Worm (Caenorhabditis elegans) whole organism, mixed stage, embryonic: ENCODE measurements around the gene Y66C5A.2.

Experiments used
- bed-3 ChIP-seq: fragments of 200-800 bp; sonication (Bioruptor generic); optimal IDR thresholded peaks from 3 replicates; lab custom pipeline; 2018; ENCODE audit warnings: mild to moderate bottlenecking, missing genetic modification characterization, moderate library complexity, missing compliant biosample characterization
- ceh-39 ChIP-seq: fragments of 150-350 bp; optimal IDR thresholded peaks from 2 replicates; lab custom pipeline; 2014; ENCODE audit warnings: missing biosample characterization, missing genetic modification characterization
- ces-1 ChIP-seq: fragments of 150-350 bp; optimal IDR thresholded peaks from 2 replicates; lab custom pipeline; 2014; ENCODE audit warnings: missing biosample characterization, missing genetic modification reagents, missing genetic modification characterization
- hlh-1 ChIP-seq: fragments of 150-350 bp; optimal IDR thresholded peaks from 2 replicates; lab custom pipeline; 2014; ENCODE audit warnings: missing biosample characterization, missing genetic modification reagents, missing genetic modification characterization
- lin-13 ChIP-seq: fragments of 150-350 bp; optimal IDR thresholded peaks from 2 replicates; lab custom pipeline; 2014; ENCODE audit warnings: missing biosample characterization, missing genetic modification characterization
- lin-32 ChIP-seq: fragments of 200-800 bp; sonication (Bioruptor generic); optimal IDR thresholded peaks from 2 replicates; lab custom pipeline; 2018; ENCODE audit warnings: mild to moderate bottlenecking, missing genetic modification characterization, missing compliant biosample characterization
- lsy-2 ChIP-seq: fragments of 150-350 bp; optimal IDR thresholded peaks from 2 replicates; lab custom pipeline; 2014; ENCODE audit warnings: missing biosample characterization, missing genetic modification characterization
- mep-1 ChIP-seq: fragments of 150-350 bp; optimal IDR thresholded peaks from 2 replicates; lab custom pipeline; 2017; ENCODE audit warnings: missing biosample characterization, missing genetic modification reagents, missing genetic modification characterization, inconsistent platforms
- nhr-12 ChIP-seq: fragments of 150-350 bp; optimal IDR thresholded peaks from 2 replicates; lab custom pipeline; 2014; ENCODE audit warnings: missing biosample characterization, missing genetic modification characterization
- snpc-4 ChIP-seq: fragments of 150-350 bp; optimal IDR thresholded peaks from 2 replicates; lab custom pipeline; 2014; ENCODE audit warnings: missing biosample characterization, missing genetic modification characterization
- sptf-1 ChIP-seq: sonication (generic microtip); optimal IDR thresholded peaks from 2 replicates; lab custom pipeline; 2017; ENCODE audit warnings: mild to moderate bottlenecking, missing genetic modification characterization, moderate library complexity, missing compliant biosample characterization
- unc-39 ChIP-seq: fragments of 150-350 bp; optimal IDR thresholded peaks from 2 replicates; lab custom pipeline; 2014; ENCODE audit warnings: missing biosample characterization, missing genetic modification characterization
- unc-62 ChIP-seq: fragments of 150-350 bp; optimal IDR thresholded peaks from 2 replicates; lab custom pipeline; 2014; ENCODE audit warnings: missing biosample characterization, missing genetic modification reagents, missing genetic modification characterization
- ztf-11 ChIP-seq: fragments of 150-350 bp; optimal IDR thresholded peaks from 2 replicates; lab custom pipeline; 2014; ENCODE audit warnings: missing biosample characterization, missing genetic modification characterization

ce11 chrX:14430436-14430835 lies 30.1 kb upstream of the Y66C5A.2 start:
- TF ChIP-seq hlh-1 (no peak), nhr-12 (no peak), ztf-11 (tag; lab: Kevin White, UChicago) (no peak), unc-39 (tag; lab: Kevin White, UChicago) (no peak), lsy-2 (no peak), unc-62 (GFP tag; lab: Kevin White, UChicago) (no peak), lin-13 (no peak), mep-1 (tag; lab: Kevin White, UChicago) (no peak), bed-3 (GFP tag; lab: Kevin White, UChicago) (no peak), ceh-39 (tag; lab: Kevin White, UChicago) (no peak), snpc-4 (no peak), ces-1 (no peak), sptf-1 (tag; lab: Kevin White, UChicago) (no peak), lin-32 (GFP tag; lab: Kevin White, UChicago) (no peak)
